Fruit fly (Drosophila melanogaster) whole organism, embryonic: ENCODE data around the gene SuUR.

Experiments
- B-H1 ChIP-seq: fragments of 200-800 bp; sonication (Bioruptor generic); IDR thresholded peaks from 3 replicates; pipeline ENCODE4 v1.3.6; 2022; ENCODE audit warnings: missing biosample characterization, missing genetic modification characterization
- Bteb2 ChIP-seq: fragments of 200-800 bp; sonication (Bioruptor generic); optimal IDR thresholded peaks from 2 replicates; lab custom pipeline; 2016; ENCODE audit warnings: missing biosample characterization, missing genetic modification characterization
- CG10267 ChIP-seq: fragments of 200-800 bp; sonication (Bioruptor generic); optimal IDR thresholded peaks from 2 replicates; lab custom pipeline; 2018; ENCODE audit warnings: missing biosample characterization, mild to moderate bottlenecking, missing genetic modification characterization, moderate library complexity
- CG10431 ChIP-seq: fragments of 200-800 bp; sonication (Bioruptor generic); optimal IDR thresholded peaks from 3 replicates; lab custom pipeline; 2018; ENCODE audit warnings: missing biosample characterization, mild to moderate bottlenecking, missing genetic modification characterization
- CG10959 ChIP-seq: fragments of 200-800 bp; sonication (Bioruptor generic); IDR thresholded peaks from 2 replicates; pipeline ENCODE4 v1.3.6; 2022; ENCODE audit warnings: missing biosample characterization, missing genetic modification characterization
- CG12236 ChIP-seq: fragments of 200-800 bp; sonication (Bioruptor generic); optimal IDR thresholded peaks from 2 replicates; lab custom pipeline; 2016; ENCODE audit warnings: missing biosample characterization, missing genetic modification characterization
- CG12299 ChIP-seq: fragments of 200-800 bp; sonication (Bioruptor generic); optimal IDR thresholded peaks from 2 replicates; lab custom pipeline; 2018; ENCODE audit warnings: missing biosample characterization, mild to moderate bottlenecking, missing genetic modification characterization
- CG13624 ChIP-seq: fragments of 200-800 bp; sonication (Bioruptor generic); optimal IDR thresholded peaks from 2 replicates; lab custom pipeline; 2016; ENCODE audit warnings: missing biosample characterization, missing genetic modification characterization
- CG13894 ChIP-seq: fragments of 200-800 bp; sonication (Bioruptor generic); optimal IDR thresholded peaks from 3 replicates; lab custom pipeline; 2018; ENCODE audit warnings: missing biosample characterization, mild to moderate bottlenecking, missing genetic modification characterization, moderate library complexity
- CG1529 ChIP-seq: fragments of 200-800 bp; sonication (Bioruptor generic); optimal IDR thresholded peaks from 3 replicates; lab custom pipeline; 2018; ENCODE audit warnings: missing biosample characterization, missing genetic modification characterization
- CG16863 ChIP-seq: fragments of 200-800 bp; sonication (Bioruptor generic); optimal IDR thresholded peaks from 3 replicates; lab custom pipeline; 2016; ENCODE audit warnings: missing biosample characterization, missing genetic modification characterization
- CG17385 ChIP-seq: fragments of 200-800 bp; sonication (Bioruptor generic); optimal IDR thresholded peaks from 3 replicates; lab custom pipeline; 2018; ENCODE audit warnings: missing biosample characterization, mild to moderate bottlenecking, missing genetic modification characterization
- CG30020 ChIP-seq: fragments of 200-800 bp; optimal IDR thresholded peaks from 2 replicates; lab custom pipeline; 2019; ENCODE audit warnings: missing biosample characterization, mild to moderate bottlenecking, missing genetic modification characterization, moderate library complexity
- CG32532 ChIP-seq: fragments of 200-800 bp; sonication (Bioruptor generic); IDR thresholded peaks from 2 replicates; pipeline ENCODE4 v1.3.6; 2022; ENCODE audit warnings: missing biosample characterization, missing genetic modification characterization
- CG7556 ChIP-seq: fragments of 200-800 bp; sonication (Bioruptor generic); optimal IDR thresholded peaks from 2 replicates; lab custom pipeline; 2017; ENCODE audit warnings: missing biosample characterization, mild to moderate bottlenecking, missing genetic modification characterization
- CG7786 ChIP-seq: fragments of 200-800 bp; sonication (Bioruptor generic); optimal IDR thresholded peaks from 2 replicates; lab custom pipeline; 2016; ENCODE audit warnings: missing biosample characterization, missing genetic modification characterization
- CG7987 ChIP-seq: fragments of 200-800 bp; sonication (Bioruptor generic); optimal IDR thresholded peaks from 2 replicates; lab custom pipeline; 2018; ENCODE audit warnings: missing biosample characterization, mild to moderate bottlenecking, missing genetic modification characterization, moderate library complexity
- CG8944 ChIP-seq: fragments of 200-800 bp; sonication (Bioruptor generic); optimal IDR thresholded peaks from 3 replicates; lab custom pipeline; 2016; ENCODE audit warnings: missing biosample characterization, missing genetic modification characterization
- CG9437 ChIP-seq: fragments of 200-800 bp; sonication (Bioruptor generic); optimal IDR thresholded peaks from 2 replicates; lab custom pipeline; 2018; ENCODE audit warnings: missing biosample characterization, mild to moderate bottlenecking, missing genetic modification characterization
- Dip2 ChIP-seq: fragments of 200-800 bp; sonication (Bioruptor generic); IDR thresholded peaks from 2 replicates; pipeline ENCODE4 v1.3.6; 2022; ENCODE audit warnings: missing biosample characterization, missing genetic modification characterization
- Dll ChIP-seq: fragments of 200-800 bp; sonication (Bioruptor generic); IDR thresholded peaks from 4 replicates; pipeline ENCODE4 v1.3.6; 2022; ENCODE audit warnings: missing biosample characterization, missing genetic modification characterization; ENCODE audit not compliant: partially characterized antibody
- E2f1 ChIP-seq: fragments of 200-800 bp; sonication (Bioruptor generic); IDR thresholded peaks from 2 replicates; pipeline ENCODE4 v1.3.6; 2022; ENCODE audit warnings: missing biosample characterization, missing genetic modification characterization
- Fer2 ChIP-seq: fragments of 200-800 bp; sonication (Bioruptor generic); optimal IDR thresholded peaks from 2 replicates; lab custom pipeline; 2018; ENCODE audit warnings: missing biosample characterization, mild to moderate bottlenecking, missing genetic modification characterization, moderate library complexity
- Myb ChIP-seq: fragments of 200-800 bp; sonication (Bioruptor generic); optimal IDR thresholded peaks from 2 replicates; lab custom pipeline; 2016; ENCODE audit warnings: missing biosample characterization, missing genetic modification characterization
- Nf-YA ChIP-seq: fragments of 200-800 bp; sonication (Bioruptor generic); IDR thresholded peaks from 2 replicates; pipeline ENCODE4 v1.3.6; 2022; ENCODE audit warnings: missing biosample characterization, missing genetic modification characterization
- Optix ChIP-seq: fragments of 200-800 bp; sonication (Bioruptor generic); IDR thresholded peaks from 3 replicates; pipeline ENCODE4 v1.3.6; 2022; ENCODE audit warnings: missing biosample characterization, missing genetic modification characterization
- Rfx ChIP-seq: fragments of 200-800 bp; sonication (Bioruptor generic); IDR thresholded peaks from 2 replicates; pipeline ENCODE4 v1.3.6; 2022; ENCODE audit warnings: missing biosample characterization, missing genetic modification characterization
- bbx ChIP-seq: fragments of 200-800 bp; sonication (Bioruptor generic); IDR thresholded peaks from 2 replicates; pipeline ENCODE4 v1.3.6; 2022; ENCODE audit warnings: missing biosample characterization, missing genetic modification characterization; ENCODE audit not compliant: partially characterized antibody
- bowl ChIP-seq: fragments of 200-800 bp; sonication (Bioruptor generic); IDR thresholded peaks from 2 replicates; pipeline ENCODE4 v1.3.6; 2022; ENCODE audit warnings: missing biosample characterization, missing genetic modification characterization
- br ChIP-seq: fragments of >200 bp; optimal IDR thresholded peaks from 2 replicates; lab custom pipeline; 2017
- cato ChIP-seq: fragments of 200-800 bp; sonication (Bioruptor generic); optimal IDR thresholded peaks from 2 replicates; lab custom pipeline; 2016; ENCODE audit warnings: missing biosample characterization, missing genetic modification characterization, borderline replicate concordance
- chinmo ChIP-seq: fragments of 200-800 bp; sonication (Bioruptor generic); IDR thresholded peaks from 4 replicates; pipeline ENCODE4 v1.3.6; 2022; ENCODE audit warnings: missing biosample characterization, missing genetic modification characterization; ENCODE audit not compliant: partially characterized antibody
- ems ChIP-seq: fragments of 200-800 bp; sonication (Bioruptor generic); optimal IDR thresholded peaks from 3 replicates; lab custom pipeline; 2016; ENCODE audit warnings: missing biosample characterization, missing genetic modification characterization
- fd64A ChIP-seq: fragments of 200-800 bp; sonication (Bioruptor generic); optimal IDR thresholded peaks from 3 replicates; lab custom pipeline; 2018; ENCODE audit warnings: missing biosample characterization, mild to moderate bottlenecking, missing genetic modification characterization
- fd96Cb ChIP-seq: fragments of 200-800 bp; sonication (Bioruptor generic); optimal IDR thresholded peaks from 2 replicates; lab custom pipeline; 2018; ENCODE audit warnings: missing biosample characterization, mild to moderate bottlenecking, missing genetic modification characterization, moderate library complexity
- fru ChIP-seq: fragments of >200 bp; optimal IDR thresholded peaks from 2 replicates; lab custom pipeline; 2017
- gcm2 ChIP-seq: fragments of 200-800 bp; sonication (Bioruptor generic); optimal IDR thresholded peaks from 2 replicates; lab custom pipeline; 2016; ENCODE audit warnings: missing biosample characterization, missing genetic modification characterization
- hb ChIP-seq: fragments of 200-800 bp; sonication (Bioruptor generic); IDR thresholded peaks from 3 replicates; pipeline ENCODE4 v1.3.6; 2022; ENCODE audit warnings: missing biosample characterization, missing genetic modification characterization; ENCODE audit not compliant: partially characterized antibody
- ind ChIP-seq: fragments of 200-800 bp; sonication (Bioruptor generic); optimal IDR thresholded peaks from 3 replicates; lab custom pipeline; 2016; ENCODE audit warnings: missing biosample characterization, missing genetic modification characterization
- jigr1 ChIP-seq: fragments of 200-800 bp; sonication (Bioruptor generic); IDR thresholded peaks from 3 replicates; pipeline ENCODE4 v1.3.6; 2022; ENCODE audit warnings: missing biosample characterization, missing genetic modification characterization
- lbe ChIP-seq: fragments of 200-800 bp; sonication (Bioruptor generic); optimal IDR thresholded peaks from 2 replicates; lab custom pipeline; 2016; ENCODE audit warnings: missing biosample characterization, mild to moderate bottlenecking, missing genetic modification characterization
- lilli ChIP-seq: fragments of 200-800 bp; sonication (Bioruptor generic); optimal IDR thresholded peaks from 3 replicates; lab custom pipeline; 2016; ENCODE audit warnings: missing biosample characterization, missing genetic modification characterization
- luna ChIP-seq: fragments of 200-800 bp; sonication (Bioruptor generic); optimal IDR thresholded peaks from 2 replicates; lab custom pipeline; 2016; ENCODE audit warnings: missing biosample characterization, missing genetic modification characterization
- mam ChIP-seq: fragments of 200-800 bp; sonication (Bioruptor generic); optimal IDR thresholded peaks from 3 replicates; lab custom pipeline; 2016; ENCODE audit warnings: missing biosample characterization, missing genetic modification characterization
- mirr ChIP-seq: fragments of 200-800 bp; sonication (Bioruptor generic); optimal IDR thresholded peaks from 3 replicates; lab custom pipeline; 2018; ENCODE audit warnings: missing biosample characterization, mild to moderate bottlenecking, missing genetic modification characterization
- pita ChIP-seq: fragments of 200-800 bp; sonication (Bioruptor generic); optimal IDR thresholded peaks from 2 replicates; lab custom pipeline; 2017; ENCODE audit warnings: missing biosample characterization, mild to moderate bottlenecking, missing genetic modification characterization
- run ChIP-seq: fragments of 200-800 bp; sonication (Bioruptor generic); optimal IDR thresholded peaks from 3 replicates; lab custom pipeline; 2018; ENCODE audit warnings: missing biosample characterization, mild to moderate bottlenecking, missing genetic modification characterization
- shn ChIP-seq: fragments of 200-800 bp; sonication (Bioruptor generic); optimal IDR thresholded peaks from 3 replicates; lab custom pipeline; 2016; ENCODE audit warnings: missing biosample characterization, missing genetic modification characterization
- unc-4 ChIP-seq: fragments of 200-800 bp; sonication (Bioruptor generic); IDR thresholded peaks from 2 replicates; pipeline ENCODE4 v1.3.6; 2022; ENCODE audit warnings: missing biosample characterization, missing genetic modification characterization; ENCODE audit not compliant: partially characterized antibody
- vvl ChIP-seq: fragments of 200-800 bp; sonication (Bioruptor generic); IDR thresholded peaks from 2 replicates; pipeline ENCODE4 v1.3.6; 2022; ENCODE audit warnings: missing biosample characterization, missing genetic modification characterization

The SuUR gene

dm6 chr3L:11097982-11098663 lies 33.3 kb downstream of the SuUR start, which contains the start of the genes Irbp18 and APP-BP1 (continued):
- TF ChIP-seq fd64A: peak; percentile 81
- TF ChIP-seq CG16863: peak; percentile 94
- peak; percentile 92 for TF ChIP-seq CG9437
- peak; percentile 90 for TF ChIP-seq shn (GFP tag; lab: Kevin White, UChicago)
- peak; percentile 91 for TF ChIP-seq luna
- peak; percentile 80 for TF ChIP-seq mirr (GFP tag; lab: Kevin White, UChicago)
- TF ChIP-seq cato: peak; percentile 91
- peak; percentile 85 for TF ChIP-seq CG12299 (tag; lab: Kevin White, UChicago)
- peak; percentile 90 for TF ChIP-seq CG12236
- peak; percentile 89 for TF ChIP-seq vvl (GFP tag; lab: Robert Waterston, UW)
- peak; percentile 90 for TF ChIP-seq Rfx
- peak; percentile 89 for TF ChIP-seq CG32532 (GFP tag; lab: Robert Waterston, UW)
- TF ChIP-seq Dip2: no peak
- TF ChIP-seq CG10267 (tag; lab: Kevin White, UChicago): peak; percentile 98
- peak; percentile 78 for TF ChIP-seq CG10431 (GFP tag; lab: Kevin White, UChicago)
- TF ChIP-seq lbe (GFP tag; lab: Kevin White, UChicago): peak; percentile 92
- peak; percentile 96 for TF ChIP-seq CG7556 (GFP tag; lab: Kevin White, UChicago)
- TF ChIP-seq CG7786 (GFP tag; lab: Kevin White, UChicago): peak; percentile 94
- peak; percentile 59; the same call in 1 of the 2 replicates for TF ChIP-seq CG10959
- peak; percentile 89 for TF ChIP-seq fd96Cb (tag; lab: Kevin White, UChicago)
- peak; percentile 81 for TF ChIP-seq B-H1
- peak; percentile 85 for TF ChIP-seq Optix (GFP tag; lab: Robert Waterston, UW)
- peak; percentile 95 for TF ChIP-seq CG13624 (GFP tag; lab: Kevin White, UChicago)
- peak; percentile 86 for TF ChIP-seq gcm2 (GFP tag; lab: Kevin White, UChicago)
- peak; percentile 83 for TF ChIP-seq Myb (GFP tag; lab: Kevin White, UChicago)
- no peak for TF ChIP-seq br (lab: Kevin White, UChicago)
- TF ChIP-seq Fer2 (tag; lab: Kevin White, UChicago): peak; percentile 80
- TF ChIP-seq run: peak; percentile 58
- TF ChIP-seq unc-4 (GFP tag; lab: Robert Waterston, UW): peak; percentile 32; the same call in 1 of the 2 replicates
- TF ChIP-seq CG7987 (GFP tag; lab: Kevin White, UChicago): peak; percentile 85
- peak; percentile 61 for TF ChIP-seq Nf-YA (GFP tag; lab: Robert Waterston, UW)
- peak; percentile 97 for TF ChIP-seq lilli
- TF ChIP-seq CG13894 (tag; lab: Kevin White, UChicago): peak; percentile 86
- TF ChIP-seq CG1529 (GFP tag; lab: Kevin White, UChicago): peak; percentile 86
- TF ChIP-seq bbx (GFP tag; lab: Robert Waterston, UW): peak; percentile 16; the same call in 1 of the 2 replicates
- TF ChIP-seq CG30020 (tag; lab: Kevin White, UChicago): peak; percentile 79
- no peak for TF ChIP-seq fru (lab: Kevin White, UChicago)
- peak; percentile 89 for TF ChIP-seq CG8944 (GFP tag; lab: Kevin White, UChicago)
- no peak for TF ChIP-seq hb
- no peak for TF ChIP-seq pita (GFP tag; lab: Kevin White, UChicago)
- peak; percentile 94 for TF ChIP-seq Bteb2 (GFP tag; lab: Kevin White, UChicago)
- peak; percentile 96 for TF ChIP-seq mam (GFP tag; lab: Kevin White, UChicago)
- TF ChIP-seq E2f1 (GFP tag; lab: Robert Waterston, UW): peak; percentile 90
- peak; percentile 54; the same call in 1 of the 3 replicates for TF ChIP-seq jigr1 (GFP tag; lab: Robert Waterston, UW)
- TF ChIP-seq Dll (GFP tag; lab: Robert Waterston, UW): no peak
- no peak for TF ChIP-seq bowl (GFP tag; lab: Robert Waterston, UW)
- peak; percentile 96 for TF ChIP-seq ems (GFP tag; lab: Kevin White, UChicago)
- TF ChIP-seq CG17385: peak; percentile 91
- peak; percentile 95 for TF ChIP-seq ind (GFP tag; lab: Kevin White, UChicago)
- 0 out of 4 replicates have a peak, but pooled peaks have one; percentile 4 for TF ChIP-seq chinmo (GFP tag; lab: Robert Waterston, UW)
